Worm (Caenorhabditis elegans): ENCODE measurements around the gene rps-13.
A peak's percentile ranks its signal among the peaks of the same experiment; 100 is the strongest.

The rps-13 gene

ce11 chrIII:6379129-6379528 lies 4.3 kb upstream of the rps-13 start, which contains the start of gene C16A3.6 (continued):
- TF ChIP-seq vab-7 (GFP tag; IDR thresholded peaks at IDR 0.05) = no peak
- no peak for TF ChIP-seq unc-39 (tag; optimal IDR thresholded peaks at IDR 0.05)
- peak; percentile 54 for TF ChIP-seq hmg-1.1 (GFP tag; IDR thresholded peaks at IDR 0.05)
- TF ChIP-seq pha-4 (GFP tag; IDR thresholded peaks at IDR 0.05) = no peak; the same call in 1 of the 2 replicates
- no peak for TF ChIP-seq pha-4 (tag; optimal IDR thresholded peaks at IDR 0.05)
- TF ChIP-seq gei-8 (GFP tag; optimal IDR thresholded peaks at IDR 0.05) = no peak
- peak; percentile 3 for TF ChIP-seq nhr-48 (tag; optimal IDR thresholded peaks at IDR 0.05)
- no peak for TF ChIP-seq zip-2 (tag; optimal IDR thresholded peaks at IDR 0.05)
- peak in 1 of 2 experiments; percentile 72 for TF ChIP-seq lsy-2 (tag; optimal IDR thresholded peaks at IDR 0.05)
- TF ChIP-seq F10B5.3 (tag; optimal IDR thresholded peaks at IDR 0.05) = no peak
- no peak for TF ChIP-seq ztf-11 (tag; optimal IDR thresholded peaks at IDR 0.05)
- no peak for TF ChIP-seq unc-130 (GFP tag; optimal IDR thresholded peaks at IDR 0.05)

- TF ChIP-seq ZK337.2 (GFP tag; IDR thresholded peaks at IDR 0.05) (no peak), php-3 (GFP tag; IDR thresholded peaks at IDR 0.05) (peak; percentile 46; the same call in 1 of the 2 replicates), D1046.2 (GFP tag; IDR thresholded peaks at IDR 0.05) (no peak), Y105C5A.15 (GFP tag; IDR thresholded peaks at IDR 0.05) (peak; percentile 61; the same call in 1 of the 2 replicates), ctbp-1 (GFP tag; IDR thresholded peaks at IDR 0.05) (peak; percentile 59; the same call in 1 of the 2 replicates), daf-16 (GFP tag; optimal IDR thresholded peaks at IDR 0.05) (no peak), daf-16 (tag; optimal IDR thresholded peaks at IDR 0.05) (peak; percentile 16), spr-3 (GFP tag; optimal IDR thresholded peaks at IDR 0.05) (no peak), snpc-1.2 (GFP tag; IDR thresholded peaks at IDR 0.05) (peak; percentile 36), zip-2 (tag; optimal IDR thresholded peaks at IDR 0.05) (no peak), spr-1 (tag; optimal IDR thresholded peaks at IDR 0.05) (peak; percentile 13), ces-1 (GFP tag; optimal IDR thresholded peaks at IDR 0.05) (no peak), vab-7 (GFP tag; IDR thresholded peaks at IDR 0.05) (0 out of 2 replicates have a peak, but pooled peaks have one; percentile 12), Y5F2A.4 (GFP tag; optimal IDR thresholded peaks at IDR 0.05) (no peak), nhr-111 (GFP tag; optimal IDR thresholded peaks at IDR 0.05) (peak; percentile 7), lin-38 (GFP tag; IDR thresholded peaks at IDR 0.05) (peak; percentile 71), zag-1 (tag; optimal IDR thresholded peaks at IDR 0.05) (no peak), madf-5 (GFP tag; IDR thresholded peaks at IDR 0.05) (no peak), T20F7.1 (GFP tag; optimal IDR thresholded peaks at IDR 0.05) (no peak), ama-1 (optimal IDR thresholded peaks at IDR 0.05) (peak; percentile 55), Y48G9A.11 (GFP tag; IDR thresholded peaks at IDR 0.05) (peak; percentile 81), dmd-8 (GFP tag; IDR thresholded peaks at IDR 0.05) (0 out of 2 replicates have a peak, but pooled peaks have one; percentile 6), ceh-62 (tag; optimal IDR thresholded peaks at IDR 0.05) (no peak), jun-1 (tag; optimal IDR thresholded peaks at IDR 0.05) (no peak), dpl-1 (GFP tag; optimal IDR thresholded peaks at IDR 0.05) (no peak), cey-2 (tag; optimal IDR thresholded peaks at IDR 0.05; ENCODE audit: borderline replicate concordance, insufficient read depth) (no peak), F49E8.2 (tag; optimal IDR thresholded peaks at IDR 0.05; ENCODE audit: borderline replicate concordance) (peak; percentile 94), aha-1 (tag) (peak; percentile 5), ceh-44 (GFP tag; IDR thresholded peaks at IDR 0.05) (no peak), Y75B8A.6 (GFP tag; IDR thresholded peaks at IDR 0.05) (0 out of 2 replicates have a peak, but pooled peaks have one; percentile 6), tra-1 (GFP tag; IDR thresholded peaks at IDR 0.05) (peak; percentile 51; the same call in 1 of the 2 replicates), lim-7 (GFP tag; IDR thresholded peaks at IDR 0.05) (peak; percentile 3; the same call in 1 of the 2 replicates), unc-130 (GFP tag; optimal IDR thresholded peaks at IDR 0.05) (peak; percentile 61), mep-1 (tag; optimal IDR thresholded peaks at IDR 0.05) (peak; percentile 33), nhr-41 (GFP tag; IDR thresholded peaks at IDR 0.05) (no peak), mes-2 (tag; optimal IDR thresholded peaks at IDR 0.05; ENCODE audit: poor library complexity, severe bottlenecking) (peak; percentile 28), T26A8.4 (GFP tag; IDR thresholded peaks at IDR 0.05) (peak; percentile 48; the same call in 1 of the 2 replicates), pha-4 (GFP tag; IDR thresholded peaks at IDR 0.05) (peak; percentile 48; the same call in 1 of the 2 replicates), pha-4 (tag; optimal IDR thresholded peaks at IDR 0.05) (no peak), ceh-20 (GFP tag; IDR thresholded peaks at IDR 0.05) (0 out of 2 replicates have a peak, but pooled peaks have one; percentile 24), F37D6.2 (tag; optimal IDR thresholded peaks at IDR 0.05) (no peak)
Measured at ce11 chrIII:6373850-6374474, 835 bp downstream of the rps-13 start.
